Fruit fly (Drosophila melanogaster): ENCODE results near the gene CG7655.

dm6 chr3R:17703024-17703690, 20.7 kb downstream of the CG7655 start:
- TF ChIP-seq insv (optimal IDR thresholded peaks at IDR 0.05): no peak
- no peak for TF ChIP-seq psq (optimal IDR thresholded peaks at IDR 0.05)
- TF ChIP-seq h (optimal IDR thresholded peaks at IDR 0.05): no peak
